Fruit fly (Drosophila melanogaster) whole organism, embryonic: ENCODE results near the gene vih.

Experiments
- Asciz ChIP-seq: fragments of 200-800 bp; sonication (Bioruptor generic); optimal IDR thresholded peaks from 2 replicates; lab custom pipeline; 2017; ENCODE audit warnings: missing biosample characterization, mild to moderate bottlenecking, missing genetic modification characterization, missing genetic modification reagents
- CG10274 ChIP-seq: fragments of 200-800 bp; sonication (Bioruptor generic); optimal IDR thresholded peaks from 3 replicates; lab custom pipeline; 2017; ENCODE audit warnings: missing biosample characterization, mild to moderate bottlenecking, missing genetic modification characterization
- CG11504 ChIP-seq: fragments of 200-800 bp; sonication (Bioruptor generic); optimal IDR thresholded peaks from 3 replicates; lab custom pipeline; 2019; ENCODE audit warnings: missing biosample characterization, mild to moderate bottlenecking, missing genetic modification characterization, moderate library complexity
- CG12071 ChIP-seq: fragments of 200-800 bp; sonication (Bioruptor generic); optimal IDR thresholded peaks from 3 replicates; lab custom pipeline; 2018; ENCODE audit warnings: missing biosample characterization, mild to moderate bottlenecking, missing genetic modification characterization
- CG13775 ChIP-seq: fragments of 200-800 bp; sonication (Bioruptor generic); optimal IDR thresholded peaks from 3 replicates; lab custom pipeline; 2017; ENCODE audit warnings: missing biosample characterization, mild to moderate bottlenecking, missing genetic modification characterization
- CG15073 ChIP-seq: fragments of 200-800 bp; sonication (Bioruptor generic); optimal IDR thresholded peaks from 2 replicates; lab custom pipeline; 2016; ENCODE audit warnings: missing biosample characterization, missing genetic modification characterization
- CG16813 ChIP-seq: fragments of 200-800 bp; sonication (Bioruptor generic); IDR thresholded peaks from 3 replicates; pipeline ENCODE4 v1.3.6; 2022; ENCODE audit warnings: missing biosample characterization, missing genetic modification characterization; ENCODE audit not compliant: partially characterized antibody
- CG16815 ChIP-seq: fragments of 200-800 bp; sonication (Bioruptor generic); optimal IDR thresholded peaks from 3 replicates; lab custom pipeline; 2017; ENCODE audit warnings: missing biosample characterization, mild to moderate bottlenecking, missing genetic modification characterization
- CG16863 ChIP-seq: fragments of 200-800 bp; sonication (Bioruptor generic); optimal IDR thresholded peaks from 3 replicates; lab custom pipeline; 2016; ENCODE audit warnings: missing biosample characterization, missing genetic modification characterization
- CG2116 ChIP-seq: fragments of 200-800 bp; sonication (Bioruptor generic); optimal IDR thresholded peaks from 3 replicates; lab custom pipeline; 2018; ENCODE audit warnings: missing biosample characterization, mild to moderate bottlenecking, missing genetic modification characterization
- CG2712 ChIP-seq: fragments of 200-800 bp; optimal IDR thresholded peaks from 3 replicates; lab custom pipeline; 2019; ENCODE audit warnings: missing biosample characterization, mild to moderate bottlenecking, missing genetic modification characterization, moderate library complexity
- CG30431 ChIP-seq: fragments of 200-800 bp; sonication (Bioruptor generic); optimal IDR thresholded peaks from 2 replicates; lab custom pipeline; 2017; ENCODE audit warnings: missing biosample characterization, missing genetic modification characterization
- CG31388 ChIP-seq: fragments of 200-800 bp; sonication (Bioruptor generic); optimal IDR thresholded peaks from 2 replicates; lab custom pipeline; 2016; ENCODE audit warnings: missing biosample characterization, missing genetic modification characterization
- CG3163 ChIP-seq: fragments of 200-800 bp; sonication (Bioruptor generic); optimal IDR thresholded peaks from 3 replicates; lab custom pipeline; 2016; ENCODE audit warnings: missing biosample characterization, missing genetic modification characterization
- CG3407 ChIP-seq: fragments of 200-800 bp; sonication (Bioruptor generic); optimal IDR thresholded peaks from 2 replicates; lab custom pipeline; 2018; ENCODE audit warnings: missing biosample characterization, mild to moderate bottlenecking, missing genetic modification characterization
- CG34422 ChIP-seq: fragments of 200-800 bp; sonication (Bioruptor generic); IDR thresholded peaks from 3 replicates; pipeline ENCODE4 v1.3.6; 2022; ENCODE audit warnings: missing biosample characterization, missing genetic modification characterization
- CG42726 ChIP-seq: fragments of 200-800 bp; sonication (Bioruptor generic); IDR thresholded peaks from 2 replicates; pipeline ENCODE4 v1.3.6; 2022; ENCODE audit warnings: missing biosample characterization, missing genetic modification characterization; ENCODE audit not compliant: partially characterized antibody
- CG4404 ChIP-seq: fragments of 200-800 bp; sonication (Bioruptor generic); IDR thresholded peaks from 2 replicates; pipeline ENCODE4 v1.3.6; 2022; ENCODE audit warnings: missing biosample characterization, missing genetic modification characterization
- CG6689 ChIP-seq: fragments of 200-800 bp; sonication (Bioruptor generic); IDR thresholded peaks from 2 replicates; pipeline ENCODE4 v1.3.6; 2022; ENCODE audit warnings: missing biosample characterization, missing genetic modification characterization
- CG6813 ChIP-seq: fragments of 200-800 bp; sonication (Bioruptor generic); optimal IDR thresholded peaks from 2 replicates; lab custom pipeline; 2017; ENCODE audit warnings: missing biosample characterization, missing genetic modification characterization, mild to moderate bottlenecking, moderate library complexity, missing genetic modification reagents
- CG7357 ChIP-seq: fragments of 200-800 bp; sonication (Bioruptor generic); IDR thresholded peaks from 3 replicates; pipeline ENCODE4 v1.3.6; 2022; ENCODE audit warnings: missing biosample characterization, missing genetic modification characterization
- CG8478 ChIP-seq: fragments of >200 bp; optimal IDR thresholded peaks from 2 replicates; lab custom pipeline; 2018
- CG8765 ChIP-seq: fragments of 200-800 bp; sonication (Bioruptor generic); IDR thresholded peaks from 2 replicates; pipeline ENCODE4 v1.3.6; 2022; ENCODE audit warnings: missing biosample characterization, missing genetic modification characterization
- CrebB ChIP-seq: fragments of 200-800 bp; sonication (Bioruptor generic); optimal IDR thresholded peaks from 3 replicates; lab custom pipeline; 2018; ENCODE audit warnings: missing biosample characterization, mild to moderate bottlenecking, missing genetic modification characterization
- ERR ChIP-seq: fragments of 200-800 bp; sonication (Bioruptor generic); optimal IDR thresholded peaks from 2 replicates; lab custom pipeline; 2016; ENCODE audit warnings: missing biosample characterization, missing genetic modification characterization
- Fer3 ChIP-seq: fragments of 200-800 bp; sonication (Bioruptor generic); optimal IDR thresholded peaks from 2 replicates; lab custom pipeline; 2018; ENCODE audit warnings: missing biosample characterization, mild to moderate bottlenecking, missing genetic modification characterization, moderate library complexity
- Jarid2 ChIP-seq: fragments of 200-800 bp; sonication (Bioruptor generic); optimal IDR thresholded peaks from 3 replicates; lab custom pipeline; 2017; ENCODE audit warnings: mild to moderate bottlenecking, missing biosample characterization, missing genetic modification reagents, missing genetic modification characterization
- MBD-R2 ChIP-seq: fragments of 200-800 bp; sonication (Bioruptor generic); IDR thresholded peaks from 2 replicates; pipeline ENCODE4 v1.3.6; 2022; ENCODE audit warnings: missing biosample characterization, missing genetic modification characterization
- NK7.1 ChIP-seq: fragments of 200-800 bp; sonication (Bioruptor generic); optimal IDR thresholded peaks from 3 replicates; lab custom pipeline; 2016; ENCODE audit warnings: missing biosample characterization, missing genetic modification characterization
- Opbp ChIP-seq: fragments of 200-800 bp; sonication (Bioruptor generic); IDR thresholded peaks from 3 replicates; pipeline ENCODE4 v1.3.6; 2022; ENCODE audit warnings: missing biosample characterization, missing genetic modification characterization; ENCODE audit not compliant: partially characterized antibody
- Ravus ChIP-seq: fragments of 200-800 bp; sonication (Bioruptor generic); IDR thresholded peaks from 2 replicates; pipeline ENCODE4 v1.3.6; 2022; ENCODE audit warnings: missing biosample characterization, missing genetic modification characterization
- TFAM ChIP-seq: fragments of 200-800 bp; sonication (Bioruptor generic); optimal IDR thresholded peaks from 2 replicates; lab custom pipeline; 2017; ENCODE audit warnings: missing biosample characterization, missing genetic modification characterization, inconsistent platforms
- ap ChIP-seq: fragments of 200-800 bp; sonication (Bioruptor generic); IDR thresholded peaks from 2 replicates; pipeline ENCODE4 v1.3.6; 2022; ENCODE audit warnings: missing biosample characterization, missing genetic modification characterization
- btn ChIP-seq: fragments of 200-800 bp; sonication (Bioruptor generic); optimal IDR thresholded peaks from 2 replicates; lab custom pipeline; 2016; ENCODE audit warnings: missing biosample characterization, missing genetic modification characterization
- corto ChIP-seq: fragments of 200-800 bp; sonication (Bioruptor generic); optimal IDR thresholded peaks from 2 replicates; lab custom pipeline; 2016; ENCODE audit warnings: missing biosample characterization, mild to moderate bottlenecking, missing genetic modification characterization, moderate library complexity
- dmrt11E ChIP-seq: fragments of 200-800 bp; sonication (Bioruptor generic); optimal IDR thresholded peaks from 3 replicates; lab custom pipeline; 2018; ENCODE audit warnings: missing biosample characterization, mild to moderate bottlenecking, missing genetic modification characterization, moderate library complexity
- emc ChIP-seq: fragments of 200-800 bp; sonication (Bioruptor generic); optimal IDR thresholded peaks from 2 replicates; lab custom pipeline; 2016; ENCODE audit warnings: missing biosample characterization, missing genetic modification characterization
- en ChIP-seq: fragments of 200-800 bp; sonication (Bioruptor generic); optimal IDR thresholded peaks from 2 replicates; lab custom pipeline; 2016; ENCODE audit warnings: missing biosample characterization, missing genetic modification characterization
- esg ChIP-seq: fragments of 200-800 bp; sonication (Bioruptor generic); conservative IDR thresholded peaks from 2 replicates; pipeline ENCODE4 v1.3.6; 2022; ENCODE audit warnings: missing biosample characterization, missing genetic modification characterization
- eve ChIP-seq, 2 experiments: fragments of >200 bp; optimal IDR thresholded peaks; 2 replicates each; lab custom pipeline; 2017; ENCODE audit warnings: missing biosample characterization in 2 of 2, missing genetic modification characterization in 2 of 2
- fd3F ChIP-seq: fragments of 200-800 bp; sonication (Bioruptor generic); optimal IDR thresholded peaks from 2 replicates; lab custom pipeline; 2018; ENCODE audit warnings: missing biosample characterization, mild to moderate bottlenecking, missing genetic modification characterization, moderate library complexity
- gcm ChIP-seq: fragments of 200-800 bp; sonication (Bioruptor generic); optimal IDR thresholded peaks from 2 replicates; lab custom pipeline; 2019; ENCODE audit warnings: missing biosample characterization, mild to moderate bottlenecking, missing genetic modification characterization, moderate library complexity
- hbn ChIP-seq: fragments of 200-800 bp; sonication (Bioruptor generic); IDR thresholded peaks from 2 replicates; pipeline ENCODE4 v1.3.6; 2022; ENCODE audit warnings: missing biosample characterization, missing genetic modification characterization; ENCODE audit not compliant: partially characterized antibody
- hth ChIP-seq: fragments of >200 bp; optimal IDR thresholded peaks from 2 replicates; lab custom pipeline; 2017; ENCODE audit warnings: inconsistent platforms
- insv ChIP-seq, 2 experiments: fragments of 200-800 bp; sonication (Bioruptor generic); optimal IDR thresholded peaks; 3 replicates each; lab custom pipeline; 2016 to 2018; ENCODE audit warnings: missing biosample characterization in 2 of 2, missing genetic modification characterization in 2 of 2
- kay ChIP-seq: fragments of 200-800 bp; sonication (Bioruptor generic); optimal IDR thresholded peaks from 2 replicates; lab custom pipeline; 2016; ENCODE audit warnings: missing biosample characterization, missing genetic modification characterization
- odd ChIP-seq: fragments of 200-800 bp; sonication (Bioruptor generic); optimal IDR thresholded peaks from 2 replicates; lab custom pipeline; 2017; ENCODE audit warnings: missing biosample characterization, mild to moderate bottlenecking, missing genetic modification characterization
- prd ChIP-seq, 3 experiments: fragments of >200 bp in 2 of 3; fragments of 200-800 bp in 1 of 3; sonication (Bioruptor generic) in 1 of 3; optimal IDR thresholded peaks in 2 of 3; IDR thresholded peaks in 1 of 3; 2 replicates in 2 of 3; 3 replicates in 1 of 3; pipeline versions ENCODE4 v1.3.6 to Lab custom; 2017 to 2022; ENCODE audit warnings: missing biosample characterization in 1 of 3, missing genetic modification characterization in 1 of 3
- psq ChIP-seq: fragments of 200-800 bp; sonication (Bioruptor generic); optimal IDR thresholded peaks from 2 replicates; lab custom pipeline; 2017; ENCODE audit warnings: missing biosample characterization, missing genetic modification characterization
- pum ChIP-seq: fragments of 200-800 bp; sonication (Bioruptor generic); optimal IDR thresholded peaks from 2 replicates; lab custom pipeline; 2016; ENCODE audit warnings: missing biosample characterization, missing genetic modification characterization
- tgo ChIP-seq: fragments of 200-800 bp; sonication (Bioruptor generic); IDR thresholded peaks from 3 replicates; pipeline ENCODE4 v1.3.6; 2022; ENCODE audit warnings: missing biosample characterization, missing genetic modification characterization

vih gene

dm6 chr3L:12468016-12468415, 36.1 kb upstream of the vih start, which contains the start of gene eyg (continued):
- TF ChIP-seq CG2116 (GFP tag; lab: Kevin White, UChicago) (peak; percentile 24), kay (GFP tag; lab: Kevin White, UChicago) (no peak), CG11504 (tag; lab: Kevin White, UChicago) (no peak), hth (lab: Kevin White, UChicago) (no peak), emc (no peak), CG42726 (GFP tag; lab: Robert Waterston, UW) (peak; percentile 58; the same call in 1 of the 2 replicates), eve (GFP tag; optimal IDR thresholded peaks at IDR 0.05; lab: Kevin White, UChicago) (no peak), odd (GFP tag; lab: Kevin White, UChicago) (no peak), dmrt11E (peak; percentile 19), ERR (GFP tag; lab: Kevin White, UChicago) (peak; percentile 14), CG8478 (lab: Kevin White, UChicago) (peak; percentile 93), insv (GFP tag; optimal IDR thresholded peaks at IDR 0.05; lab: Kevin White, UChicago) (no peak), en (GFP tag; lab: Kevin White, UChicago) (no peak), btn (GFP tag; lab: Kevin White, UChicago) (no peak), CG15073 (GFP tag; lab: Kevin White, UChicago) (no peak), CG8765 (GFP tag; lab: Robert Waterston, UW) (0 out of 2 replicates have a peak, but pooled peaks have one; percentile 9), CG16813 (GFP tag; lab: Robert Waterston, UW) (peak; percentile 39; the same call in 1 of the 3 replicates), gcm (peak; percentile 41), ap (GFP tag; lab: Robert Waterston, UW) (no peak), Jarid2 (peak; percentile 68), CG4404 (GFP tag; lab: Robert Waterston, UW) (no peak), Opbp (GFP tag; lab: Robert Waterston, UW) (peak; percentile 61; the same call in 1 of the 3 replicates), CG6689 (GFP tag; lab: Robert Waterston, UW) (no peak), CG3163 (GFP tag; lab: Kevin White, UChicago) (peak; percentile 62), CG2712 (tag; lab: Kevin White, UChicago) (peak; percentile 43), Asciz (no peak), CG3407 (peak; percentile 12), NK7.1 (GFP tag; lab: Kevin White, UChicago) (peak; percentile 56), CG34422 (GFP tag; lab: Robert Waterston, UW) (no peak; the same call in 2 of the 3 replicates), CG16863 (peak; percentile 15), CG6813 (GFP tag; lab: Kevin White, UChicago) (no peak), hbn (GFP tag; lab: Robert Waterston, UW) (no peak), CG13775 (GFP tag; lab: Kevin White, UChicago) (peak; percentile 28), CG16815 (GFP tag; lab: Kevin White, UChicago) (no peak), MBD-R2 (GFP tag; lab: Robert Waterston, UW) (no peak), CG30431 (no peak), TFAM (GFP tag; lab: Kevin White, UChicago) (no peak), pum (GFP tag; lab: Kevin White, UChicago) (no peak), CG7357 (no peak), prd (optimal IDR thresholded peaks at IDR 0.05; lab: Kevin White, UChicago) (no peak), prd (GFP tag; IDR thresholded peaks at IDR 0.05; lab: Robert Waterston, UW) (no peak; the same call in 2 of the 3 replicates), CG31388 (no peak), Fer3 (tag; lab: Kevin White, UChicago) (peak; percentile 14), Ravus (GFP tag; lab: Robert Waterston, UW) (no peak), CrebB (tag; lab: Kevin White, UChicago) (peak; percentile 66), CG10274 (no peak), fd3F (GFP tag; lab: Kevin White, UChicago) (no peak), tgo (peak; percentile 29; the same call in 1 of the 3 replicates), psq (GFP tag; lab: Kevin White, UChicago) (peak; percentile 72), corto (GFP tag; lab: Kevin White, UChicago) (no peak), esg (GFP tag; lab: Robert Waterston, UW) (no peak), CG12071 (GFP tag; lab: Kevin White, UChicago) (no peak)
